Worm (Caenorhabditis elegans) whole organism, L4/young adult: ENCODE measurements around the gene Y57G11C.48.

ENCODE experiments used
- W03F9.2 ChIP-seq: fragments of 150-350 bp; optimal IDR thresholded peaks from 2 replicates; lab custom pipeline; 2014; ENCODE audit warnings: missing biosample characterization, missing genetic modification characterization
- dao-5 ChIP-seq: sonication (generic microtip); optimal IDR thresholded peaks from 2 replicates; lab custom pipeline; 2016; ENCODE audit warnings: missing genotype, missing genetic modification characterization, moderate library complexity, missing compliant biosample characterization
- him-1 ChIP-seq: sonication (generic microtip); optimal IDR thresholded peaks from 2 replicates; lab custom pipeline; 2016; ENCODE audit warnings: missing genotype, missing genetic modification reagents, missing genetic modification characterization, missing compliant biosample characterization

- TF ChIP-seq dao-5 (tag; lab: Kevin White, UChicago) = no peak
- no peak for TF ChIP-seq him-1 (tag; lab: Kevin White, UChicago)
- TF ChIP-seq W03F9.2 = no peak
Observed at ce11 chrIV:14978204-14978603, 34.1 kb upstream of the Y57G11C.48 start.
